Fruit fly (Drosophila melanogaster) ovary, adult (tissue): ENCODE results near the gene CG8326.

ENCODE experiments used
- CG17801 ChIP-seq: fragments of 200-800 bp; optimal IDR thresholded peaks from 2 replicates; lab custom pipeline; 2019; ENCODE audit warnings: missing biosample characterization, mild to moderate bottlenecking, missing genetic modification characterization, moderate library complexity; ENCODE audit not compliant: partially characterized antibody

Gene CG8326

dm6 chrX:17582650-17583049, 46.6 kb downstream of the CG8326 start:
- no peak for TF ChIP-seq CG17801 (GFP tag; lab: Kevin White, UChicago)

- TF ChIP-seq CG17801 (GFP tag; lab: Kevin White, UChicago) = no peak
Observed at dm6 chrX:17581606-17582281, 47.5 kb downstream of the CG8326 start.

dm6 chrX:17580954-17581353, 48.3 kb downstream of the CG8326 start:
- no peak for TF ChIP-seq CG17801 (GFP tag; lab: Kevin White, UChicago)

- TF ChIP-seq CG17801 (GFP tag; lab: Kevin White, UChicago) = no peak
Observed at dm6 chrX:17579782-17580451, 49.4 kb downstream of the CG8326 start, which contains the start of gene CG12991. Gene CG12991, plus strand, starts transcription at chrX:17579861.

- peak; percentile 24 for TF ChIP-seq CG17801 (GFP tag; lab: Kevin White, UChicago)
Observed at dm6 chrX:17578869-17579781, 50.2 kb downstream of the CG8326 start, which contains the start of gene Ankle2. Gene Ankle2, minus strand, starts transcription at chrX:17579229.
